Worm (Caenorhabditis elegans) whole organism, L4/young adult: ENCODE results near the gene Y73B6BL.270.
A peak's percentile ranks its signal among the peaks of the same experiment; 100 is the strongest.
"Not testable (repeated sequence)": the region's sequence is repeated elsewhere in the genome, so short reads cannot be mapped to it uniquely, and the experiment has no call there.

Source experiments
- W03F9.2 ChIP-seq: fragments of 150-350 bp; optimal IDR thresholded peaks from 2 replicates; lab custom pipeline; 2014; ENCODE audit warnings: missing biosample characterization, missing genetic modification characterization
- dao-5 ChIP-seq: sonication (generic microtip); optimal IDR thresholded peaks from 2 replicates; lab custom pipeline; 2016; ENCODE audit warnings: missing genotype, missing genetic modification characterization, moderate library complexity, missing compliant biosample characterization
- him-1 ChIP-seq: sonication (generic microtip); optimal IDR thresholded peaks from 2 replicates; lab custom pipeline; 2016; ENCODE audit warnings: missing genotype, missing genetic modification reagents, missing genetic modification characterization, missing compliant biosample characterization

Gene Y73B6BL.270

DNA sequence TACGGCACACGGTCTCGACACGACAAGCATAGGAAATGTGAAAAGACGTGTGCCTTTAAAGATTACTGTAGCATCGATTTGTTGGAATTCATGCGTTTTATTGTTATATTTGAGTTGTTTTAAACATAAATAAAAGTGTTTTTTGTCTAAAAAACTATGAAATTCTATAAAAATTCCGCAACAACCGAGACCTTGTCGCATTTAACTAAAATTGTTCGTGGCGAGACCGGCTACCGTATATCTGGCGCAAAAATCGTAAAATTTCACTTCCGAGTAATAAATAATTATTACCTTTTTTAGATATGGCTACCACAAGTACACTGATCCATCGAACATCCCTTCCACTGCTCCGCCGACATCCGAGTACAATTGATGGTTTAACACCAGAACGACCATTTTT is 27.8 kb upstream of the Y73B6BL.270 start, which contains the start of gene ipla-6:
ipla-6 (plus strand) TSS at position 301 of the 400 bp plus-strand sequence.
- TF ChIP-seq dao-5 (tag; lab: Kevin White, UChicago) (no peak), W03F9.2 (no peak), him-1 (tag; lab: Kevin White, UChicago) (no peak)

DNA sequence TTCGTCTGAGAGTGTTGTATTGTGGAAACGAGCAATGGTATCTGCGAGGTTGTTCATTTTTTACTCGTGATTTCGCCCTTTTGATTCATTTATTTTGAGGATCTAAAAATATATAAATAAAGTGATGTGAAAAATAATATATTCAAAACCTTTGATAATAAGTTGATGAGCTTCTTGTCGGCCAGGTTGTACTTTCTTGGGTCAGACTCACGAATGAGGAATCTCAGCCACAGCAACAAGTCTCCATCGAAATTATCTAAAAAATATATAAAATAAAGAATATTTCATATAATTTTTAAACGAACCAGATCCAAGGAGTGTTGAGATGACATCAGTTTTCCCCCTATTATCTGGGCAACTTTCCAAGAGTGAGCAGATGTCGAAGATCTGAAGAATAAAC is 22.7 kb upstream of the Y73B6BL.270 start, which contains the start of gene Y73B6BL.288:
Y73B6BL.288 (minus strand) TSS at position 101 of the 400 bp plus-strand sequence.
- TF ChIP-seq dao-5 (tag; lab: Kevin White, UChicago) = no peak
- no peak for TF ChIP-seq W03F9.2
- TF ChIP-seq him-1 (tag; lab: Kevin White, UChicago) = no peak

DNA sequence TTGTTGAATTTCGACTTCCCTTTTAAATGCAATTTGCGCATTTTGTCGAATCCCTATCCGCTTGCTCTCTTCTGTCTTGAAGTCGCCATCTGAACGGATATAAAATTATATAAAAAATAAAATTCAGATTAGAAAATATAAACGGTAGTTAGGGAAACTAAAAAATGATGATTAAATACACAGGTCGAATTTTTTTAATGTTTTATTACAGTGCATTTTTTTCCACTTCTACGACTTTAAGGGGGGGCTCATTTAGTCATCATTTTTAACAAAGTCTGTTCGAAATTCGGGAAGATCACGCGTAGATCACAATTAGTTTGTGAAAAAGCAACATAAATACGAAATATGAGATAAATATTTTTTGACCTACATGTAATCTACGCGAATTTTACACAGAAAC is 22.3 kb upstream of the Y73B6BL.270 start, which contains the start of gene Y73B6BL.14:
Y73B6BL.14 (minus strand) TSS at position 101 of the 400 bp plus-strand sequence.
- TF ChIP-seq W03F9.2 = no peak
- TF ChIP-seq dao-5 (tag; lab: Kevin White, UChicago) = no peak
- TF ChIP-seq him-1 (tag; lab: Kevin White, UChicago) = no peak

DNA sequence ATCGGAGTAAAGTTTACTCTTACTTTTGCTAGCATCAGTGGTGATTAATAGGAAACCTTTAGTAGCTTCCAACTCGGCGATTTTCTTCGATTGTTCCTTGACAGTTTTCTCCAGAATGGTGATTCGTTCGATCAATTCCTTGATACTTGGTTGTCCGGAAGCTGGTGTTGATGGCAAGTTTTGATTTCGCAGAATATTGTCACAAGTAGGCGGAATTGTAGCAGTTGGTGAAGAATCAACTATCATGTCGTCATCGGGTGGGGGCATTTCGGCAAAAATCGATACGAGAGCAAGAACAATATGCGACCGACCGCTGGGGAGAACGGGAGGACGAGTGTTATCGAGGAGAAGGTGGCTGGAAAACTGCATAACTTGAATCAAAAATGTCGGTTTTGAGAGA is 17.9 kb upstream of the Y73B6BL.270 start, which contains the start of gene Y73B6BL.289:
Y73B6BL.289 (plus strand) TSS at position 301 of the 400 bp plus-strand sequence.
- not testable (repeated sequence) for TF ChIP-seq him-1 (tag; lab: Kevin White, UChicago); dao-5 (tag; lab: Kevin White, UChicago); W03F9.2

DNA sequence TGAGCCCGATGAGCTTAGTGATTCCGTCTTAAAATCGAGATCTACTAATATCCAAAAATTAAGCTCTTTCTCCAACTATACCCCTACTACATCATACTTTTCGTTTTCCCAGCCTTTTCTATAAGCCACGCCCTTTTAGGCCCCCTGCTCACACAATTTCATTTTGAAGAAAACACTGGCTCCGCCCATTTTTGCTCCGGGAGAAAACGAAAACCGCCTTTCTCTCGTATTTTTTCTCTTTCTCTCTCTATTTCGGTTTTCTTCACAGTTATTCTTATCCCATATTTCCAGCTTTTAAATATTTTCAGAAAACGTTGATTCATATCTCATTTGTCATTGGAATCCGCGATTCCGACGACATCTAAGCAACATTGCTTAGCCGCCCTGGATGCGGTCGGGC is 3.5 kb upstream of the Y73B6BL.270 start, which contains the start of gene Y73B6BL.47:
Y73B6BL.47 (plus strand) TSS at position 301 of the 400 bp plus-strand sequence.
- TF ChIP-seq him-1 (tag; lab: Kevin White, UChicago) (no peak), W03F9.2 (no peak), dao-5 (tag; lab: Kevin White, UChicago) (no peak)

DNA sequence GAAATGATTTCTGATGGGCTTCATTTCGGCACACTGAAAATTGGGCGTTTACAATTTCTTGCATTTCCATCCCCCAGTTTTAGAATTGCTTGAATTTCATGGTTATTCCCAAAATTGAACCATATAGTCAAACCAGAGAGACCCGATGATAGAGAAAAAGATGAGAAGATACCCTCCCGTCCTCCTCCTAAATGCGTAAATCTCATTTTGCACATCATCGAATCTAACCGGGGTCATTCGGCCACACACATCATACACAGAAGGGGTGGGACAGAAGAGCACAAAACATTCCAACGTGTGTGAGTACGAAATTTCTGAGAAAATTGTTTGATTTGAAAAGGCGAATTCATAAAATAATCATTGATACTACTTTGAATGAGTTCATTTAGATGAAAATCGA is 1.5 kb upstream of the Y73B6BL.270 start:
- TF ChIP-seq him-1 (tag; lab: Kevin White, UChicago) (no peak), W03F9.2 (no peak), dao-5 (tag; lab: Kevin White, UChicago) (no peak)

DNA sequence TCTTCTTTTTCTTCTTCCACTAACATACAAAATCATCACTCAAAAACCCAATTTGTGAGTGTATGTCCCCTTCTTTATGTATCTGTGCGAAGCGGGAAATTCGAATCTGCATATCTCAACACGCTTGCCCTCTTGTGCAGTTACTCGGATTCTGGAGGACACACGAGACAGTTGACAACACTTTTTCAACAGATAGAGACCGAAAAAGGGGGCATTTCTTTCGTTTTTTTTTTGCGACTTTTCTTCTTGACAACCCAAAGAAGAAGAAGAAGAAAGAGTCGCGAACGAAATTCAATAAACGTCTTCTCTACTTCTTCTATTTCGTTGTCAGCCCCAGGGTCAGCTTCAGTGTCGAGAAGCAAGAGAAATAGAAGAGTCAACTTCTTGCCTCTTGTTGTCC is 887 bp downstream of the Y73B6BL.270 start:
- TF ChIP-seq him-1 (tag; lab: Kevin White, UChicago) = no peak
- TF ChIP-seq W03F9.2 = no peak
- no peak for TF ChIP-seq dao-5 (tag; lab: Kevin White, UChicago)

DNA sequence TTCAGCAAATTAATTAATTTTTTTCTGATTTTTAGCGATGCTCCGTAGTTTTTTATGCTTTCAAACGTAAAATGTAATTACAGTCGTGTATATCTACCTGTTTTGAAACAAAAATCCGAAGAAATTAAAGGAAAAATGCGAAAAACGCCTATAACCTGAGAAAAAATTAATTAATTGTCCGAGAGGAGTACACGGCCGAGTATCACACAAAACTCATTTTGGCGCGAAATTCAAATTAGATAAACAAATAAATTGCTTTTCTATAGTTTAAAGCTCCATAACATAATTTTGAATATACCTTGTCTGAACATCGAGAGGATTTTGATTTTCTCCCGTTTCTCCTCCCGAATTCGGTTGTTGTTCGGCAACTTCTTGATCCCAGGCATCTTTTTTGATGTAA is 4.3 kb downstream of the Y73B6BL.270 start:
- TF ChIP-seq dao-5 (tag; lab: Kevin White, UChicago) (no peak), him-1 (tag; lab: Kevin White, UChicago) (no peak), W03F9.2 (no peak)

DNA sequence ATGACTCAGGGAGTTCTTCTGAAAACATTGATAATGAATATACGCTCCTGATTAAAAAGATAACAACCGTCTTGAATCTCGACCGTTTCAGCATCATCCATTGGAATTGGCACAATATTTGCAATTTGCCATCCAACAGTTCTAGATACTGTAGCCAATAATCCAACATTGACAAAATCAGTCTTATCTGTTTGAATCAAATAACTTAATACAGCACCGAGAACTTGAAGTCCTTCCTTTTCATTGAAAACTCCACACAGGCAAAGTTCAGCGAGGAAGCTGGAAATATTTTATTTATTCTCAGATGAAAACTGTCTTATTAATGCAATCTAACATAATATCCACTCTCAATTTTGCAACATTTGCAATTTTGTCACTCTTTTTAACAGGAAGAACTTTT is 7.1 kb downstream of the Y73B6BL.270 start:
- TF ChIP-seq dao-5 (tag; lab: Kevin White, UChicago) = no peak
- no peak for TF ChIP-seq W03F9.2
- TF ChIP-seq him-1 (tag; lab: Kevin White, UChicago) = no peak

DNA sequence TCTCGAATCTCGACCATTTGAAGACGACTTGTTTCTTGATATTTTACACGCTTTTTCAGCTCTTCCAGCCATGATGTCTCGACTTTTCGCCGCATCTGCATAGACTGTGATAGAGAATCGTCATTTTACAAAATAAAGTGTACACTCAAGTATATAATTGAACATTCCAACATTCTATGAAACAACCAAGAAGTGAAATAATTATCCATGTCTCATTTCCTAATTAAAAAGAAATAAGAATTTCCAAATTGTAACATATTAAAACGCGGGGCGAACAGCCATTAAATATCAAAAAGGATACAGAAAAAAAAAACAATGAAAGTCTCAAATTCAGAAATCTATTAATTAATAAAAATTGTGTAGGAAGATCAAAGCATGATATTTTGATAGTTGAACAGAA is 7.8 kb downstream of the Y73B6BL.270 start, which contains the start of gene smg-3:
smg-3 (minus strand) TSS at position 101 of the 400 bp plus-strand sequence.
- no peak for TF ChIP-seq W03F9.2
- TF ChIP-seq him-1 (tag; lab: Kevin White, UChicago) = no peak
- TF ChIP-seq dao-5 (tag; lab: Kevin White, UChicago) = no peak

DNA sequence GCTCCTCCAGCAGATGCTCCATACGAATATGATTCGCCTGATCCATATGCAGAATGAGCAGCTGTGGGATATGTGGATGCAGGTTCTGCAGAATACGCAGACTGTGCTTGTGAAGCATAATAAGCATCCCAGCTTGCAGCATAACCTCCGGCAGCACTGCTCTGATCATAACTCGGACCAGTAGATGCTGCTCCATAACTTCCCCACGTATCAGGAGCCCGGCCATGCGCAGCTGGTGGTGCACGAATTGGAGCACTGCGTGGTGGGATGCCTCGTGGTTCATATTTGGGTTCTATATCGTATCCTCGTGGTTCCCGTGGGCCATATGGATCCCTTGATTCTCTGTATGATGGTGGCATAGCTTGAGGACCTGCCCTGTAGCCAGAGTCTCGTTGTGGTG is 8.6 kb downstream of the Y73B6BL.270 start:
- TF ChIP-seq dao-5 (tag; lab: Kevin White, UChicago) (no peak), him-1 (tag; lab: Kevin White, UChicago) (no peak), W03F9.2 (no peak)

DNA sequence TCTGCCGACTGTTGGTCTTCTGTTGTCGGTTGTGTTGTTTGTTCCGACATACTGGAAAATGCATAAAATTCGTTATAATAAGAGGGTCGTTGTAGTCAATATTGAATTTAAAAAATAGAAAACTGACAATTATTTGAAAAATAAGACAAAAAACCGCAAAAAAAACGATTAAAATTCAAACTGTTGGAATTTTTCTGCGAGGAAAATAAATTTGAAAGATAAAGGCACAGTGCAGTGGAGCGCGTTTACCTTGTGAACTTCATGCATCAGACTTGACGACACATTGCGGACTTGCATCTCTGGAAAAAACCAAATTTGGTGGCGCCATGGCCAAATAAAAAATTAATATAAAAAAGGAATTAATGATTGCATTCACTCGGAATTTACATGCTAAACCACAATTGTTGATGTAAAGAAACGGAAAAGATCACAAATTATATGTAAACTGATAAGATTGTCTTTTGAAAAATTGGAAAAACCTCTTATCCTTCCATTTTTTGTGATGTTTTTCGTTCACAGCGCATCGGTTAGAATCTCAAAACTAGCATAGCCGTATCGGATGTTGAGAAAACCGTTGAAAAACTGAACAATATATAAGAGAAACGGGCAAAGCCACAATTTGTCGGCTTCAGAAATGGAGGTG is 11.4 kb downstream of the Y73B6BL.270 start, which contains the start of the genes hrpf-2 and bli-6:
hrpf-2 (minus strand) TSS at position 51 of the 643 bp plus-strand sequence.
bli-6 (plus strand) TSS at position 593 of the 643 bp plus-strand sequence.
- peak; percentile 92 for TF ChIP-seq W03F9.2
- no peak for TF ChIP-seq dao-5 (tag; lab: Kevin White, UChicago)
- TF ChIP-seq him-1 (tag; lab: Kevin White, UChicago) = no peak

DNA sequence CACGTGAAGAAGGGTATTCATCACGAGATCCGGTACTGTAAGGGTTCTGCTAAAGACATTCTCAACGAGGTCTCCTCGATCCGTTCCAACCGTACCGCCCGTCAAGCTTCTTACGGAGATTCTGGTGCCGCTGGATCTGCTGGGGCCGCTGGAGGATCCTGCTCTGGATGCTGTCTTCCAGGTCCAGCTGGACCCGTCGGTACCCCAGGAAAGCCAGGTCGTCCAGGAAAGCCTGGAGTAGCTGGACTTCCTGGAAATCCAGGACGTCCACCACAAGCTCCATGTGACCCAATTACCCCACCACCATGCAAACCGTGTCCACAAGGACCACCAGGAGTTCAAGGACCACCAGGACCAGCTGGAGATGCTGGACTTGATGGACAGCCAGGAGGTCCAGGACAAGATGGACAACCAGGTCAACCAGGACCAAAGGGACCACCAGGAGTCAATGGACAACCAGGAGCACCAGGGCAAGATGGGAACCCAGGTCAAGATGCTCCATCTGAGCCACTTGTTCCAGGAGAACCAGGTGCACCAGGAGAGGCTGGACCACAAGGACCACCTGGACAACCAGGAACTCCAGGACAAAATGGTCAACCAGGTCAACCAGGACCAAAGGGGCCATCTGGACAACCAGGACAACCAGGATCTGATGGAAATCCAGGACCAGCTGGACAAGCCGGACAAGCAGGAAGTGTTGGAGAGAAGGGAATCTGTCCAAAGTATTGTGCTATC is 12.4 kb downstream of the Y73B6BL.270 start:
- TF ChIP-seq dao-5 (tag; lab: Kevin White, UChicago) (no peak), W03F9.2 (no peak), him-1 (tag; lab: Kevin White, UChicago) (no peak)

DNA sequence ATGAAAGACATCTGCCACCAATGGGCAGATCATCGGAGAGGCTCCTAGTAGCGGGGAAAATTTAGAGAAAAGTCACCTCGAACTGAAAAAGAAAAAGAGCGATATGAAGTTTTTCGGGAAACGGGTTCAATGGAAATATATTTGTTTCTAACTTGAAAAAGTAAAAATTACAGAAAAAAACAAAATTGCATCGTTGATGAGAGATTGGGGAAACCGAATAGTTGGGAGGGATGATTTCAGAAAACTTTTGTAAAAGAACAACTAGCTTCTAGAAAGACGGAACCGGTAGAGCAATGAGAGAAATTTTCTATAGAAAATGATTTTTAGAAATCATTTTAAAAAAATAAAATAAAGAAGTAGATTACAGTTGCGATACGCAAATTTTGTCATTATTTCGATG is 13.3 kb downstream of the Y73B6BL.270 start:
- TF ChIP-seq him-1 (tag; lab: Kevin White, UChicago) (no peak), W03F9.2 (no peak), dao-5 (tag; lab: Kevin White, UChicago) (no peak)
